Fruit fly (Drosophila melanogaster) whole organism, adult: ENCODE results near the gene CalpC.

ENCODE experiments used
- CG11617 ChIP-seq: fragments of 200-800 bp; sonication (Bioruptor generic); optimal IDR thresholded peaks from 2 replicates; lab custom pipeline; 2017; ENCODE audit warnings: mild to moderate bottlenecking, missing biosample characterization, missing genetic modification reagents, missing genetic modification characterization
- CG12768 ChIP-seq: fragments of 200-800 bp; sonication (Bioruptor generic); optimal IDR thresholded peaks from 2 replicates; lab custom pipeline; 2017; ENCODE audit warnings: missing biosample characterization, missing genetic modification characterization, mild to moderate bottlenecking, moderate library complexity, missing genetic modification reagents
- CG14711 ChIP-seq: fragments of 200-800 bp; sonication (Bioruptor generic); optimal IDR thresholded peaks from 2 replicates; lab custom pipeline; 2018; ENCODE audit warnings: missing biosample characterization, mild to moderate bottlenecking, missing genetic modification characterization, moderate library complexity
- CG1620 ChIP-seq: fragments of 200-800 bp; sonication (Bioruptor generic); optimal IDR thresholded peaks from 2 replicates; lab custom pipeline; 2016; ENCODE audit warnings: missing biosample characterization, missing genetic modification characterization
- CG33017 ChIP-seq: fragments of 200-800 bp; sonication (Bioruptor generic); optimal IDR thresholded peaks from 2 replicates; lab custom pipeline; 2018; ENCODE audit warnings: missing biosample characterization, mild to moderate bottlenecking, missing genetic modification characterization, moderate library complexity
- CG5204 ChIP-seq: fragments of 200-800 bp; sonication (Bioruptor generic); optimal IDR thresholded peaks from 2 replicates; lab custom pipeline; 2016; ENCODE audit warnings: missing biosample characterization, missing genetic modification characterization
- CG7045 ChIP-seq: fragments of 200-800 bp; sonication (Bioruptor generic); optimal IDR thresholded peaks from 2 replicates; lab custom pipeline; 2017; ENCODE audit warnings: missing biosample characterization, mild to moderate bottlenecking, missing genetic modification characterization
- CG7101 ChIP-seq: fragments of 200-800 bp; sonication (Bioruptor generic); optimal IDR thresholded peaks from 2 replicates; lab custom pipeline; 2018; ENCODE audit warnings: missing biosample characterization, mild to moderate bottlenecking, missing genetic modification characterization, moderate library complexity
- Clk ChIP-seq: fragments of 200-800 bp; sonication (Bioruptor generic); optimal IDR thresholded peaks from 2 replicates; lab custom pipeline; 2017; ENCODE audit warnings: missing biosample characterization, missing genetic modification characterization
- Crg-1 ChIP-seq: fragments of 200-800 bp; sonication (Bioruptor generic); optimal IDR thresholded peaks from 2 replicates; lab custom pipeline; 2016; ENCODE audit warnings: missing biosample characterization, missing genetic modification characterization
- Hr96 ChIP-seq: fragments of 200-800 bp; sonication (Bioruptor generic); optimal IDR thresholded peaks from 2 replicates; lab custom pipeline; 2016; ENCODE audit warnings: missing biosample characterization, missing genetic modification characterization
- Mnt ChIP-seq: fragments of 200-800 bp; sonication (Bioruptor generic); optimal IDR thresholded peaks from 2 replicates; lab custom pipeline; 2016; ENCODE audit warnings: missing biosample characterization, mild to moderate bottlenecking, missing genetic modification characterization
- bab1 ChIP-seq: fragments of 200-800 bp; sonication (Bioruptor generic); optimal IDR thresholded peaks from 3 replicates; lab custom pipeline; 2019; ENCODE audit warnings: missing biosample characterization, mild to moderate bottlenecking, missing genetic modification characterization, moderate library complexity
- cic ChIP-seq: fragments of 200-800 bp; sonication (Bioruptor generic); optimal IDR thresholded peaks from 2 replicates; lab custom pipeline; 2017; ENCODE audit warnings: missing biosample characterization, mild to moderate bottlenecking, missing genetic modification characterization, moderate library complexity
- cnc ChIP-seq, 2 experiments: fragments of >200 bp; optimal IDR thresholded peaks; 2 replicates each; lab custom pipeline; 2017
- kay ChIP-seq: fragments of 200-800 bp; sonication (Bioruptor generic); peaks from one replicate; lab custom pipeline; 2016; ENCODE audit warnings: missing biosample characterization, missing genetic modification characterization, borderline replicate concordance
- ovo ChIP-seq: fragments of 200-800 bp; sonication (Bioruptor generic); optimal IDR thresholded peaks from 2 replicates; lab custom pipeline; 2016; ENCODE audit warnings: missing biosample characterization, missing genetic modification characterization
- pad ChIP-seq: fragments of 200-800 bp; sonication (Bioruptor generic); optimal IDR thresholded peaks from 3 replicates; lab custom pipeline; 2017; ENCODE audit warnings: missing biosample characterization, missing genetic modification characterization, mild to moderate bottlenecking, moderate library complexity, missing genetic modification reagents
- tj ChIP-seq: fragments of 200-800 bp; sonication (Bioruptor generic); optimal IDR thresholded peaks from 3 replicates; lab custom pipeline; 2017; ENCODE audit warnings: missing biosample characterization, mild to moderate bottlenecking, missing genetic modification characterization, moderate library complexity
- toe ChIP-seq: fragments of 200-800 bp; sonication (Bioruptor generic); optimal IDR thresholded peaks from 2 replicates; lab custom pipeline; 2016; ENCODE audit warnings: missing biosample characterization, missing genetic modification characterization

CalpC gene

DNA sequence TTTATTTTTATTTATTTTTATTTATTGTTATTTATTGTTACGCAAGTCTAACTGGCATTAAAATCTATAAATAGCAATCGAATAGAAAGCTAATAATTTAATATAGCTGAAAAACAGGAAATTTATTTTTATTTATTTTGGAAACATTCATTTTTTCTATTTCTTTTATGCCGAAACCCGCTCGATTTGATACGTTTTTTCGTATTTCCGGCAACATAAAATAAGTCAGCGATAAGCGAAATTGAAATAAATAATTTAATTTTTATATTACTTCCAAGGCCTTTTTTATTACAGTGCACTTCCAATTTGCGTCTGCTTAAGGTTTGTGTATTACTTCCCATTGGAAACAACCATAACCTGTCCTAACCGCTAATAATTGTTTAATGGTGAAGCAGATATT is 46.4 kb downstream of the CalpC start:
- peak; percentile 30 for TF ChIP-seq kay (GFP tag; lab: Kevin White, UChicago)
- no peak for TF ChIP-seq cnc (optimal IDR thresholded peaks at IDR 0.05; lab: Kevin White, UChicago)

DNA sequence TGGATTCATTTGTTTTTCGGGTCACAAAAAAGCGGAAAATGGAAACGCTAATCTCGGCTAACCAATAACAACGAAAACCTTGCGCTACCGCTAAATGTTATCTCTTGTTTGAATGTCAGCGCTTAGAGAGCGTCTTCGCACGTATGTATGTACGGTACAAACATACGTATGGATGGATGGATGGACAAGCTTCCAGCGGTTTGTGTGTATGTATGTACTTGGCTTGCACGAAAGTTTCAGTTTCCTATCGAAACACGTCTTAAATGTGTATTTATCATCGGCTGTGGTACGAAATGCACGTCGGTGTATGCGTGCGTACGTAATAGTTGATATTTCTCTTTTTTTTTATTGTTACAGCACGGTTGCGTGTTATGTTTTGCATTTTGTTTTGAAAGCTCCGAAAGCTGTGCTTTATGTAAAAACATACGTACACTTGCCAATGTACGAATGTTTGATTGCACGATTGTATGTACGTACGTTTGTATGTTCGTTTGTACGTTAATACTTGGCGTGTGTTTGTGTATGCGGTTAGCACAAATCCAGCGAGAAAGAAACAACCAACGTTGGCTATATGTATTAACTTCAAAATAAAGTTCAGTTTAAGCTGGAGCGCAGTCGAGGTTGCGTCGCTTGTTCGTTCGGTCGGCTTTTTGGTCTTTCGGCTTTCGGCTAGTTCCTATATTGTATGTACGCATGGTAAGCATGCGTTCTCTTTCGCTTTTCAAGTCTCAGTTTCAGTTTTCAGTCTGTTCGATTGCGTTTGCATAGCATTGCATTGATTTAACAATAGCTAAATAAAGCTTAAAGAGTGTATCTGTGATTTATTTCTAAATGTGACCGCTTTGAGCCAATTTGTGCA is 47.2 kb downstream of the CalpC start, which contains the start of gene Fur2:
TSS of gene Fur2 (plus strand) at position 595 of the 859 bp plus-strand sequence.
- TF ChIP-seq pad (no peak), tj (peak; percentile 36), Mnt (GFP tag; lab: Kevin White, UChicago) (no peak), CG11617 (GFP tag; lab: Kevin White, UChicago) (no peak), kay (GFP tag; lab: Kevin White, UChicago) (peak; percentile 41), CG14711 (no peak), CG7045 (no peak)

DNA sequence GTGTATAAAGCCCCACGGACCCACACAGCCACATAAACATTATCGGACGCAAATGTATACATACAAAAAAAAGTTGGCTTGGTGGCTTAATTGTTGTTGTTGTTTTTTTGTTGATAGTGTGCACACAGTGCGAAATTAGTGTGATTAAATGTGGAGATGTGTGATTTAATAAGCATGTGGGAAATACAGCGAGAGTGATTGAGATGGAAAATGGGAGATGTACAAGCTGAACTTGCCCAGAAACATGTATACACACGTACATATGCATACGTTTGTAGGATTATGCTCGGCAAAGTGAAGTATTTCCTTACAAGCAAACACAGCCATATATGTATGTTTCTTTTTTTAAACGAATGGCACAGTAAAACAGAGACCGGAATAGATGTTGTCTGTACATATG is 48.0 kb downstream of the CalpC start:
- TF ChIP-seq CG7101 (tag; lab: Kevin White, UChicago): peak; percentile 6
- TF ChIP-seq cic (GFP tag; lab: Kevin White, UChicago): no peak
- no peak for TF ChIP-seq Mnt (GFP tag; lab: Kevin White, UChicago)
- peak; percentile 13 for TF ChIP-seq bab1 (GFP tag; lab: Kevin White, UChicago)
- TF ChIP-seq tj: peak; percentile 6
- no peak for TF ChIP-seq CG33017 (tag; lab: Kevin White, UChicago)
- TF ChIP-seq CG14711: peak; percentile 34
- no peak for TF ChIP-seq ovo (GFP tag; lab: Kevin White, UChicago)
- no peak for TF ChIP-seq pad
- TF ChIP-seq CG1620 (GFP tag; lab: Kevin White, UChicago): no peak
- no peak for TF ChIP-seq Hr96 (GFP tag; lab: Kevin White, UChicago)
- no peak for TF ChIP-seq toe (GFP tag; lab: Kevin White, UChicago)

DNA sequence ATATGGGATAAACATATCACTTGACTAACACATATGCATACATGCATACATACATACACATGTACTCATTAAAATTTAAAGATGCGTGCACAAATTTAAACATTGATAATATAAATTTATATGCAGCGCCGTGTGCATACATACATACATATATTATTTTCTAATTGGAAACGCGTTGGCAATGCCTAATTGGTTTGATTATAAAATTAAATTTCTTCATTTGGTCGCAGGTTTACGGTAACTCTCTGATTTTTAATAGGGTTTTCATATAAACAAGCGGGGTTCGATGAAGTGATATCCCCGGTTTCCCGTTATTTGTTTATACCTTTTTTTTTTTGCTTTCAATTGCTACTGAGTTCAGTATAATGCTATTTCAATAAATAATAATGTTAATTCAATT is 48.5 kb downstream of the CalpC start:
- peak; percentile 58 for TF ChIP-seq kay (GFP tag; lab: Kevin White, UChicago)
- TF ChIP-seq CG7045: no peak
- TF ChIP-seq bab1 (GFP tag; lab: Kevin White, UChicago): no peak
- no peak for TF ChIP-seq Clk (GFP tag; lab: Kevin White, UChicago)
- TF ChIP-seq cic (GFP tag; lab: Kevin White, UChicago): no peak
- no peak for TF ChIP-seq Hr96 (GFP tag; lab: Kevin White, UChicago)
- TF ChIP-seq CG14711: no peak
- TF ChIP-seq pad: peak; percentile 20
- no peak for TF ChIP-seq ovo (GFP tag; lab: Kevin White, UChicago)
- no peak for TF ChIP-seq CG12768 (GFP tag; lab: Kevin White, UChicago)
- TF ChIP-seq toe (GFP tag; lab: Kevin White, UChicago): no peak
- no peak for TF ChIP-seq tj
- no peak for TF ChIP-seq Mnt (GFP tag; lab: Kevin White, UChicago)
- TF ChIP-seq cnc (optimal IDR thresholded peaks at IDR 0.05; lab: Kevin White, UChicago): no peak
- TF ChIP-seq Crg-1: no peak
- no peak for TF ChIP-seq CG7101 (tag; lab: Kevin White, UChicago)
- no peak for TF ChIP-seq CG5204
- no peak for TF ChIP-seq CG1620 (GFP tag; lab: Kevin White, UChicago)
